Worm (Caenorhabditis elegans): ENCODE measurements around the gene sec-23.

- TF ChIP-seq nhr-6 (tag; optimal IDR thresholded peaks at IDR 0.05) (no peak), unc-39 (tag; optimal IDR thresholded peaks at IDR 0.05) (no peak), aly-2 (tag; optimal IDR thresholded peaks at IDR 0.05) (no peak), crh-2 (tag; optimal IDR thresholded peaks at IDR 0.05) (no peak), snpc-4 (tag; optimal IDR thresholded peaks at IDR 0.05) (no peak), lin-11 (tag; optimal IDR thresholded peaks at IDR 0.05) (no peak), ama-1 (optimal IDR thresholded peaks at IDR 0.05) (no peak), nhr-25 (tag; optimal IDR thresholded peaks at IDR 0.05) (no peak), unc-62 (GFP tag; optimal IDR thresholded peaks at IDR 0.05) (no peak), nhr-11 (tag; optimal IDR thresholded peaks at IDR 0.05) (no peak), skn-1 (tag; optimal IDR thresholded peaks at IDR 0.05) (no peak)
Observed at ce11 chrV:20064076-20064475, 27.0 kb upstream of the sec-23 start, which contains the start of gene ttx-1.

Data from whole organism, L2 larva.